Fruit fly (Drosophila melanogaster) whole organism, prepupa: ENCODE measurements around the gene CG9316.
A peak's percentile ranks its signal among the peaks of the same experiment; 100 is the strongest.

Experiments used
- Blimp-1 ChIP-seq: fragments of 200-800 bp; sonication (Bioruptor generic); optimal IDR thresholded peaks from 3 replicates; lab custom pipeline; 2017; ENCODE audit warnings: missing biosample characterization, missing genetic modification characterization, mild to moderate bottlenecking, moderate library complexity, missing genetic modification reagents
- CG10669 ChIP-seq: fragments of 200-800 bp; sonication (Bioruptor generic); optimal IDR thresholded peaks from 3 replicates; lab custom pipeline; 2018; ENCODE audit warnings: missing biosample characterization, mild to moderate bottlenecking, missing genetic modification characterization, moderate library complexity
- CG1621 ChIP-seq: fragments of 200-800 bp; sonication (Bioruptor generic); optimal IDR thresholded peaks from 3 replicates; lab custom pipeline; 2018; ENCODE audit warnings: missing biosample characterization, mild to moderate bottlenecking, missing genetic modification characterization
- CG32006 ChIP-seq: fragments of 200-800 bp; sonication (Bioruptor generic); optimal IDR thresholded peaks from 3 replicates; lab custom pipeline; 2017; ENCODE audit warnings: missing biosample characterization, mild to moderate bottlenecking, missing genetic modification characterization
- CG34406 ChIP-seq: fragments of 200-800 bp; sonication (Bioruptor generic); optimal IDR thresholded peaks from 3 replicates; lab custom pipeline; 2016; ENCODE audit warnings: missing biosample characterization, missing genetic modification characterization
- CG3919 ChIP-seq: fragments of 200-800 bp; sonication (Bioruptor generic); optimal IDR thresholded peaks from 3 replicates; lab custom pipeline; 2016; ENCODE audit warnings: missing biosample characterization, missing genetic modification characterization
- CG4318 ChIP-seq: fragments of 200-800 bp; sonication (Bioruptor generic); optimal IDR thresholded peaks from 3 replicates; lab custom pipeline; 2017; ENCODE audit warnings: missing biosample characterization, mild to moderate bottlenecking, missing genetic modification characterization
- CG6276 ChIP-seq: fragments of 200-800 bp; sonication (Bioruptor generic); optimal IDR thresholded peaks from 2 replicates; lab custom pipeline; 2017; ENCODE audit warnings: missing biosample characterization, mild to moderate bottlenecking, missing genetic modification characterization
- CG7368 ChIP-seq: fragments of 200-800 bp; sonication (Bioruptor generic); optimal IDR thresholded peaks from 3 replicates; lab custom pipeline; 2016; ENCODE audit warnings: missing biosample characterization, missing genetic modification characterization
- CG8319 ChIP-seq: fragments of 200-800 bp; sonication (Bioruptor generic); optimal IDR thresholded peaks from 3 replicates; lab custom pipeline; 2016; ENCODE audit warnings: missing biosample characterization, missing genetic modification characterization
- Eip75B ChIP-seq: fragments of 200-800 bp; sonication (Bioruptor generic); optimal IDR thresholded peaks from 3 replicates; lab custom pipeline; 2016; ENCODE audit warnings: missing biosample characterization, missing genetic modification characterization
- Eip78C ChIP-seq: fragments of 200-800 bp; sonication (Bioruptor generic); peaks from one replicate; lab custom pipeline; 2016; ENCODE audit warnings: missing biosample characterization, missing genetic modification characterization
- Lpt ChIP-seq: fragments of 200-800 bp; sonication (Bioruptor generic); optimal IDR thresholded peaks from 3 replicates; lab custom pipeline; 2016; ENCODE audit warnings: missing biosample characterization, missing genetic modification characterization
- Smox ChIP-seq: fragments of 200-800 bp; sonication (Bioruptor generic); optimal IDR thresholded peaks from 3 replicates; lab custom pipeline; 2016; ENCODE audit warnings: missing biosample characterization, missing genetic modification characterization
- achi ChIP-seq: fragments of 200-800 bp; sonication (Bioruptor generic); optimal IDR thresholded peaks from 3 replicates; lab custom pipeline; 2016; ENCODE audit warnings: missing biosample characterization, missing genetic modification characterization
- dac ChIP-seq: fragments of 200-800 bp; sonication (Bioruptor generic); optimal IDR thresholded peaks from 2 replicates; lab custom pipeline; 2017; ENCODE audit warnings: missing biosample characterization, mild to moderate bottlenecking, missing genetic modification characterization
- eg ChIP-seq: fragments of 200-800 bp; sonication (Bioruptor generic); IDR thresholded peaks from 3 replicates; pipeline ENCODE4 v1.3.6; 2022; ENCODE audit warnings: missing biosample characterization, missing genetic modification characterization
- esn ChIP-seq: fragments of 200-800 bp; sonication (Bioruptor generic); optimal IDR thresholded peaks from 2 replicates; lab custom pipeline; 2016; ENCODE audit warnings: missing biosample characterization, mild to moderate bottlenecking, missing genetic modification characterization, moderate library complexity
- fd85E ChIP-seq: fragments of 200-800 bp; sonication (Bioruptor generic); optimal IDR thresholded peaks from 3 replicates; lab custom pipeline; 2016; ENCODE audit warnings: missing biosample characterization, missing genetic modification characterization
- lz ChIP-seq: fragments of 200-800 bp; sonication (Bioruptor generic); optimal IDR thresholded peaks from 3 replicates; lab custom pipeline; 2016; ENCODE audit warnings: missing biosample characterization, missing genetic modification characterization
- svp ChIP-seq: fragments of 200-800 bp; sonication (Bioruptor generic); peaks from one replicate; lab custom pipeline; 2016; ENCODE audit warnings: missing biosample characterization, missing genetic modification characterization
- topi ChIP-seq: fragments of 200-800 bp; sonication (Bioruptor generic); optimal IDR thresholded peaks from 3 replicates; lab custom pipeline; 2016; ENCODE audit warnings: missing biosample characterization, missing genetic modification characterization

Gene CG9316

DNA sequence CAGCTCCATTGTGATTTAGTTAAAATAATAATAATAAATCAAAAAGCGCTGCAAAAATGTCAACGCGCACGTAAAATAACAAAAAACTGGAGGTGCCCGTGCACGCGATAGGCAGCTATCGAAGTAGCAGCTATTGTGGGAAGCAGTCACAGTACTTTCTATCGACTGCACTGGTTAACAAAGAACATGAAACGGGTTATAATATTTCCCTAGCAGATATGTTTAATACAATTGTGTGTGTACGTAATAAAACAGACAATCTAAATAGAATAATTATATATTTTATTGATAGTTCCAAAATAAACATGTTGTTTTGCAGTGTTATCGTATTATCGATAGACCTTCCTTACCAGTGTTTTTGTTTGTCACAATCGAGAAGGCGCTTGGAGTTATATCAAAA, 50.5 kb downstream of the CG9316 start, which contains the start of the genes CG31678 and IKKepsilon (continued):
- TF ChIP-seq topi (GFP tag; lab: Kevin White, UChicago) (peak; percentile 47), dac (GFP tag; lab: Kevin White, UChicago) (no peak), esn (GFP tag; lab: Kevin White, UChicago) (peak; percentile 51), Blimp-1 (GFP tag; lab: Kevin White, UChicago) (no peak), CG6276 (no peak), CG10669 (no peak), Smox (no peak), CG32006 (GFP tag; lab: Kevin White, UChicago) (peak; percentile 39), CG4318 (no peak), CG3919 (GFP tag; lab: Kevin White, UChicago) (peak; percentile 46), CG7368 (no peak), CG8319 (GFP tag; lab: Kevin White, UChicago) (no peak), achi (GFP tag; lab: Kevin White, UChicago) (peak; percentile 50), lz (GFP tag; lab: Kevin White, UChicago) (peak; percentile 47), CG1621 (no peak), eg (peak; percentile 59; the same call in 2 of the 3 replicates), Eip75B (GFP tag; lab: Kevin White, UChicago) (no peak), Lpt (GFP tag; lab: Kevin White, UChicago) (no peak), CG34406 (peak; percentile 11)

DNA sequence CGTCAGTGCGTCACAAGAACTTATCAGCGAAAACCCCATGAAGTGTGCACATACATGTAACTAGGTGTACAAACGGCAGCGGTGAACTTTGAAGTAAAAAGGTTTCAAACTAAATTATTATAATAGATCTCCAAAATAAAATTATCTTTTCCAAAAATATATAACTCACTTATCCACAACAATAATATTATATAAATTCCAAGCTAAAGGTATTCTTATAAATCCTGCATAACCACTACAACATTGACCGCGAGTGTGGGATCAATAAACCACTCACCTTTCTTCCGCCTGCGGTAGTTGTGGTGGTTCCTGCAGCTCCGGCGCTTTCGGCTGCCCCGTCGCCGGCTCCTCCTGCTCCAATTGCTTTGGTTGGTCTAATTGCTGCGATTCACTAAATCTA, 51.6 kb downstream of the CG9316 start:
- 0 out of 3 replicates have a peak, but pooled peaks have one; percentile 35 for TF ChIP-seq eg
- TF ChIP-seq svp (GFP tag; lab: Kevin White, UChicago) = peak; percentile 47
- no peak for TF ChIP-seq fd85E (GFP tag; lab: Kevin White, UChicago)
- peak; percentile 8 for TF ChIP-seq Eip78C (GFP tag; lab: Kevin White, UChicago)
